Fruit fly (Drosophila melanogaster): ENCODE results near the gene Dpy-30L2.
A peak's percentile ranks its signal among the peaks of the same experiment; 100 is the strongest.

The Dpy-30L2 gene

dm6 chr3L:4071561-4072049 is 24.1 kb upstream of the Dpy-30L2 start, which contains the start of gene wit (continued):
- TF ChIP-seq CG18476 (GFP tag; optimal IDR thresholded peaks at IDR 0.05) (no peak), luna (GFP tag; optimal IDR thresholded peaks at IDR 0.05) (no peak), MESR4 (GFP tag; optimal IDR thresholded peaks at IDR 0.05) (no peak), ash1 (GFP tag; optimal IDR thresholded peaks at IDR 0.05) (no peak), CG31388 (GFP tag; optimal IDR thresholded peaks at IDR 0.05) (no peak), PHDP (tag; optimal IDR thresholded peaks at IDR 0.05) (peak; percentile 47), chn (GFP tag; optimal IDR thresholded peaks at IDR 0.05) (no peak), gsb (GFP tag; IDR thresholded peaks at IDR 0.05) (no peak), CG2199 (GFP tag; IDR thresholded peaks at IDR 0.05) (no peak), ranshi (GFP tag; IDR thresholded peaks at IDR 0.05) (peak; percentile 11; the same call in 1 of the 2 replicates), her (GFP tag; optimal IDR thresholded peaks at IDR 0.05) (peak; percentile 36), Hsf (GFP tag; optimal IDR thresholded peaks at IDR 0.05) (peak; percentile 26), NC2α (GFP tag; optimal IDR thresholded peaks at IDR 0.05) (no peak), crp (GFP tag; optimal IDR thresholded peaks at IDR 0.05) (no peak), CHES-1-like (GFP tag; optimal IDR thresholded peaks at IDR 0.05) (no peak), Chrac-16 (GFP tag; optimal IDR thresholded peaks at IDR 0.05) (no peak), CG9817 (tag; optimal IDR thresholded peaks at IDR 0.05) (no peak), CG1647 (GFP tag; optimal IDR thresholded peaks at IDR 0.05) (no peak), bigmax (GFP tag; optimal IDR thresholded peaks at IDR 0.05) (no peak), exex (tag; optimal IDR thresholded peaks at IDR 0.05) (no peak), Abd-B (GFP tag; optimal IDR thresholded peaks at IDR 0.05) (no peak), bab2 (GFP tag; optimal IDR thresholded peaks at IDR 0.05) (no peak), CG10366 (GFP tag; IDR thresholded peaks at IDR 0.05) (no peak), Bdp1 (GFP tag; optimal IDR thresholded peaks at IDR 0.05) (no peak), Nf-YB (GFP tag; optimal IDR thresholded peaks at IDR 0.05) (peak; percentile 41), dati (GFP tag; IDR thresholded peaks at IDR 0.05) (no peak), ase (GFP tag; IDR thresholded peaks at IDR 0.05) (no peak), Sin3A (optimal IDR thresholded peaks at IDR 0.05) (no peak), phol (tag; optimal IDR thresholded peaks at IDR 0.05) (no peak), Fer1 (GFP tag; optimal IDR thresholded peaks at IDR 0.05) (peak; percentile 67), mam (GFP tag; optimal IDR thresholded peaks at IDR 0.05) (peak; percentile 22), cg (GFP tag; optimal IDR thresholded peaks at IDR 0.05) (no peak), stc (GFP tag; IDR thresholded peaks at IDR 0.05) (no peak), tx (GFP tag; optimal IDR thresholded peaks at IDR 0.05) (no peak), prd (optimal IDR thresholded peaks at IDR 0.05) (no peak), prd (GFP tag; IDR thresholded peaks at IDR 0.05) (no peak), CG17359 (tag; optimal IDR thresholded peaks at IDR 0.05) (peak; percentile 16), Elba2 (GFP tag; optimal IDR thresholded peaks at IDR 0.05) (no peak), Hmr (GFP tag; optimal IDR thresholded peaks at IDR 0.05) (peak; percentile 50), CG13296 (GFP tag; optimal IDR thresholded peaks at IDR 0.05) (peak; percentile 46), CG4328 (GFP tag; optimal IDR thresholded peaks at IDR 0.05) (peak; percentile 18), GATAe (GFP tag; conservative IDR thresholded peaks at IDR 0.05) (no peak), CG11456 (GFP tag; IDR thresholded peaks at IDR 0.05) (no peak), tna (GFP tag; IDR thresholded peaks at IDR 0.05; ENCODE audit: partially characterized antibody) (no peak), CG3281 (GFP tag; optimal IDR thresholded peaks at IDR 0.05) (peak; percentile 1), CG1832 (GFP tag; optimal IDR thresholded peaks at IDR 0.05) (no peak), repo (GFP tag; optimal IDR thresholded peaks at IDR 0.05) (no peak), CG7987 (GFP tag; optimal IDR thresholded peaks at IDR 0.05) (peak; percentile 52), vfl (GFP tag; optimal IDR thresholded peaks at IDR 0.05) (no peak), CG4617 (GFP tag; optimal IDR thresholded peaks at IDR 0.05; ENCODE audit: borderline replicate concordance) (no peak), org-1 (GFP tag; optimal IDR thresholded peaks at IDR 0.05) (peak; percentile 31), CG6813 (GFP tag; optimal IDR thresholded peaks at IDR 0.05) (peak; percentile 43)

Measured in whole organism, embryonic.